Worm (Caenorhabditis elegans) whole organism, L1 larva: ENCODE data around the gene idhb-1.

Source experiments
- C04F5.9 ChIP-seq: sonication (generic microtip); optimal IDR thresholded peaks from 2 replicates; lab custom pipeline; 2016; ENCODE audit warnings: missing genetic modification characterization, missing compliant biosample characterization
- C16A3.4 ChIP-seq: fragments of 150-350 bp; optimal IDR thresholded peaks from 2 replicates; lab custom pipeline; 2014; ENCODE audit warnings: missing biosample characterization, missing genetic modification characterization
- C34B4.2 ChIP-seq: sonication (generic microtip); optimal IDR thresholded peaks from 2 replicates; lab custom pipeline; 2017; ENCODE audit warnings: mild to moderate bottlenecking, missing genetic modification characterization, missing compliant biosample characterization
- Y116A8C.19 ChIP-seq: sonication (generic microtip); optimal IDR thresholded peaks from 2 replicates; lab custom pipeline; 2016; ENCODE audit warnings: missing compliant biosample characterization, missing genetic modification characterization, borderline replicate concordance
- aha-1 ChIP-seq: fragments of 150-350 bp; optimal IDR thresholded peaks from 2 replicates; lab custom pipeline; 2014; ENCODE audit warnings: missing biosample characterization, missing genetic modification characterization
- blmp-1 ChIP-seq: fragments of 150-350 bp; optimal IDR thresholded peaks from 2 replicates; lab custom pipeline; 2014; ENCODE audit warnings: missing biosample characterization, missing genetic modification characterization
- ceh-63 ChIP-seq: fragments of 200-800 bp; sonication (Bioruptor generic); optimal IDR thresholded peaks from 2 replicates; lab custom pipeline; 2018; ENCODE audit warnings: mild to moderate bottlenecking, missing genetic modification characterization, missing compliant biosample characterization
- ceh-88 ChIP-seq: fragments of 200-800 bp; sonication (Bioruptor generic); IDR thresholded peaks from 2 replicates; pipeline ENCODE4 v1.3.6; 2022; ENCODE audit warnings: missing genetic modification characterization, missing compliant biosample characterization
- ceh-90 ChIP-seq: sonication (generic microtip); optimal IDR thresholded peaks from 2 replicates; lab custom pipeline; 2016; ENCODE audit warnings: missing genetic modification characterization, missing compliant biosample characterization
- ces-1 ChIP-seq: fragments of 150-350 bp; optimal IDR thresholded peaks from 2 replicates; lab custom pipeline; 2014; ENCODE audit warnings: missing biosample characterization, missing genetic modification reagents, missing genetic modification characterization
- dpl-1 ChIP-seq, 3 experiments: fragments of 150-350 bp in 2 of 3; sonication (generic microtip) in 1 of 3; optimal IDR thresholded peaks; 2 replicates each; lab custom pipeline; 2014 to 2017; ENCODE audit warnings: missing biosample characterization in 3 of 3, missing genetic modification characterization in 3 of 3, missing genetic modification reagents in 3 of 3
- dsc-1 ChIP-seq: sonication (generic microtip); optimal IDR thresholded peaks from 2 replicates; lab custom pipeline; 2016; ENCODE audit warnings: mild to moderate bottlenecking, missing genetic modification characterization, missing compliant biosample characterization
- efl-1 ChIP-seq, 4 experiments: fragments of 150-350 bp; optimal IDR thresholded peaks in 3 of 4; peaks in 1 of 4; 1 replicate in 1 of 4; 2 replicates in 3 of 4; lab custom pipeline; 2014; ENCODE audit warnings: missing biosample characterization in 2 of 4, missing genetic modification characterization in 2 of 4, missing genetic modification reagents in 2 of 4
- efl-3 ChIP-seq: fragments of 200-800 bp; sonication (Bioruptor generic); optimal IDR thresholded peaks from 2 replicates; lab custom pipeline; 2018; ENCODE audit warnings: mild to moderate bottlenecking, missing genetic modification characterization, missing compliant biosample characterization
- egl-13 ChIP-seq: sonication (generic microtip); optimal IDR thresholded peaks from 2 replicates; lab custom pipeline; 2016; ENCODE audit warnings: missing genotype, missing genetic modification reagents, missing genetic modification characterization, missing compliant biosample characterization
- egl-27 ChIP-seq, 2 experiments: fragments of 150-350 bp in 1 of 2; sonication (generic microtip); optimal IDR thresholded peaks; 3 replicates each; lab custom pipeline; 2017 to 2018; ENCODE audit warnings: missing biosample characterization in 2 of 2, missing genetic modification characterization in 2 of 2, missing genetic modification reagents in 2 of 2
- fkh-10 ChIP-seq: sonication (generic microtip); optimal IDR thresholded peaks from 2 replicates; lab custom pipeline; 2017; ENCODE audit warnings: missing biosample characterization, missing genetic modification reagents, missing genetic modification characterization
- fkh-8 ChIP-seq: sonication (generic microtip); optimal IDR thresholded peaks from 2 replicates; lab custom pipeline; 2016; ENCODE audit warnings: mild to moderate bottlenecking, missing genetic modification characterization, missing compliant biosample characterization
- grh-1 ChIP-seq: fragments of 200-800 bp; sonication (Bioruptor generic); IDR thresholded peaks from 2 replicates; pipeline ENCODE4 v1.3.6; 2022; ENCODE audit warnings: missing genetic modification reagents, missing genetic modification characterization, missing compliant biosample characterization
- hlh-17 ChIP-seq: fragments of 200-800 bp; sonication (Bioruptor generic); optimal IDR thresholded peaks from 2 replicates; lab custom pipeline; 2018; ENCODE audit warnings: missing genetic modification characterization, mild to moderate bottlenecking, missing compliant biosample characterization, moderate library complexity, borderline replicate concordance
- hlh-4 ChIP-seq: sonication (generic microtip); optimal IDR thresholded peaks from 2 replicates; lab custom pipeline; 2016; ENCODE audit warnings: mild to moderate bottlenecking, missing genetic modification characterization, missing compliant biosample characterization
- isw-1 ChIP-seq: fragments of 200-800 bp; sonication (Bioruptor generic); IDR thresholded peaks from 2 replicates; pipeline ENCODE4 v1.3.6; 2022; ENCODE audit warnings: missing genetic modification characterization, missing compliant biosample characterization
- jun-1 ChIP-seq: fragments of 150-350 bp; optimal IDR thresholded peaks from 2 replicates; lab custom pipeline; 2014; ENCODE audit warnings: missing biosample characterization, missing genetic modification reagents, missing genetic modification characterization
- lin-14 ChIP-seq: fragments of 200-800 bp; sonication (Bioruptor generic); optimal IDR thresholded peaks from 2 replicates; lab custom pipeline; 2018; ENCODE audit warnings: mild to moderate bottlenecking, missing genetic modification characterization, moderate library complexity, missing compliant biosample characterization
- lin-15B ChIP-seq: fragments of 150-350 bp; sonication (generic microtip); optimal IDR thresholded peaks from 3 replicates; lab custom pipeline; 2014; ENCODE audit warnings: missing biosample characterization, missing genetic modification characterization
- lin-39 ChIP-seq: fragments of 150-350 bp; optimal IDR thresholded peaks from 2 replicates; lab custom pipeline; 2014; ENCODE audit warnings: missing biosample characterization, missing genetic modification reagents, missing genetic modification characterization
- lsy-2 ChIP-seq, 2 experiments: fragments of 150-350 bp; optimal IDR thresholded peaks; 2 replicates each; lab custom pipeline; 2014; ENCODE audit warnings: missing biosample characterization in 2 of 2, missing genetic modification characterization in 2 of 2
- mdl-1 ChIP-seq, 2 experiments: fragments of 150-350 bp; optimal IDR thresholded peaks; 2 replicates each; lab custom pipeline; 2014 to 2017; ENCODE audit warnings: missing biosample characterization in 2 of 2, missing genetic modification characterization in 2 of 2, inconsistent platforms in 1 of 2
- mef-2 ChIP-seq: fragments of 150-350 bp; optimal IDR thresholded peaks from 2 replicates; lab custom pipeline; 2014; ENCODE audit warnings: missing biosample characterization, missing genetic modification characterization
- mep-1 ChIP-seq: fragments of 150-350 bp; optimal IDR thresholded peaks from 2 replicates; lab custom pipeline; 2014; ENCODE audit warnings: missing biosample characterization, missing genetic modification characterization
- nhr-11 ChIP-seq: fragments of 150-350 bp; optimal IDR thresholded peaks from 2 replicates; lab custom pipeline; 2014; ENCODE audit warnings: missing biosample characterization, missing genetic modification characterization
- nhr-12 ChIP-seq: sonication (generic microtip); optimal IDR thresholded peaks from 2 replicates; lab custom pipeline; 2017; ENCODE audit warnings: missing biosample characterization, missing genetic modification characterization
- nhr-19 ChIP-seq: fragments of 200-800 bp; sonication (Bioruptor generic); conservative IDR thresholded peaks from 2 replicates; pipeline ENCODE4 v1.3.6; 2022; ENCODE audit warnings: missing genetic modification characterization, missing compliant biosample characterization
- nhr-237 ChIP-seq: fragments of 150-350 bp; optimal IDR thresholded peaks from 2 replicates; lab custom pipeline; 2014; ENCODE audit warnings: missing biosample characterization, missing genetic modification characterization
- nhr-71 ChIP-seq: sonication (generic microtip); optimal IDR thresholded peaks from 2 replicates; lab custom pipeline; 2016; ENCODE audit warnings: mild to moderate bottlenecking, missing genetic modification characterization, moderate library complexity, missing compliant biosample characterization
- nhr-77 ChIP-seq: fragments of 150-350 bp; optimal IDR thresholded peaks from 2 replicates; lab custom pipeline; 2014; ENCODE audit warnings: missing biosample characterization, missing genetic modification characterization
- nhr-85 ChIP-seq: sonication (generic microtip); peaks from one replicate; lab custom pipeline; 2016; ENCODE audit warnings: missing genetic modification characterization, inconsistent platforms, missing compliant biosample characterization
- pax-3 ChIP-seq: fragments of 200-800 bp; sonication (Bioruptor generic); optimal IDR thresholded peaks from 2 replicates; lab custom pipeline; 2018; ENCODE audit warnings: mild to moderate bottlenecking, missing genetic modification characterization, moderate library complexity, missing compliant biosample characterization
- rnt-1 ChIP-seq: sonication (generic microtip); optimal IDR thresholded peaks from 2 replicates; lab custom pipeline; 2016; ENCODE audit warnings: mild to moderate bottlenecking, missing genetic modification characterization, moderate library complexity, missing compliant biosample characterization
- snpc-4 ChIP-seq: fragments of 150-350 bp; optimal IDR thresholded peaks from 2 replicates; lab custom pipeline; 2014; ENCODE audit warnings: missing biosample characterization, missing genetic modification characterization
- snu-23 ChIP-seq: sonication (generic microtip); optimal IDR thresholded peaks from 2 replicates; lab custom pipeline; 2016; ENCODE audit warnings: missing genetic modification characterization, missing compliant biosample characterization
- sptf-1 ChIP-seq: fragments of 150-350 bp; optimal IDR thresholded peaks from 2 replicates; lab custom pipeline; 2014; ENCODE audit warnings: missing biosample characterization, missing genetic modification characterization
- swsn-7 ChIP-seq: sonication (generic microtip); optimal IDR thresholded peaks from 2 replicates; lab custom pipeline; 2016; ENCODE audit warnings: missing genetic modification characterization, missing compliant biosample characterization
- tbx-2 ChIP-seq: sonication (generic microtip); optimal IDR thresholded peaks from 2 replicates; lab custom pipeline; 2016; ENCODE audit warnings: missing genetic modification characterization, missing compliant biosample characterization
- unc-130 ChIP-seq: fragments of 150-350 bp; optimal IDR thresholded peaks from 2 replicates; lab custom pipeline; 2017; ENCODE audit warnings: missing biosample characterization, missing genetic modification characterization, inconsistent platforms
- unc-30 ChIP-seq: sonication (generic microtip); optimal IDR thresholded peaks from 2 replicates; lab custom pipeline; 2017; ENCODE audit warnings: missing biosample characterization, missing genetic modification characterization
- unc-86 ChIP-seq: sonication (generic microtip); optimal IDR thresholded peaks from 2 replicates; lab custom pipeline; 2016; ENCODE audit warnings: missing genetic modification characterization, missing compliant biosample characterization
- unc-98 ChIP-seq: fragments of 200-800 bp; sonication (Bioruptor generic); IDR thresholded peaks from 2 replicates; pipeline ENCODE4 v1.3.6; 2022; ENCODE audit warnings: missing genetic modification characterization, missing compliant biosample characterization
- vab-15 ChIP-seq: sonication (generic microtip); optimal IDR thresholded peaks from 2 replicates; lab custom pipeline; 2017; ENCODE audit warnings: missing genotype, mild to moderate bottlenecking, missing genetic modification characterization, missing compliant biosample characterization
- xbp-1 ChIP-seq: sonication (generic microtip); optimal IDR thresholded peaks from 2 replicates; lab custom pipeline; 2016; ENCODE audit warnings: missing genetic modification characterization, missing compliant biosample characterization
- zag-1 ChIP-seq: fragments of 150-350 bp; optimal IDR thresholded peaks from 2 replicates; lab custom pipeline; 2014; ENCODE audit warnings: missing biosample characterization, missing genetic modification characterization
- ztf-11 ChIP-seq, 2 experiments: sonication (generic microtip); optimal IDR thresholded peaks; 2 replicates each; lab custom pipeline; 2016 to 2017; ENCODE audit warnings: missing genetic modification characterization in 2 of 2, missing biosample characterization in 1 of 2, missing compliant biosample characterization in 1 of 2
- ztf-4 ChIP-seq: fragments of 150-350 bp; optimal IDR thresholded peaks from 2 replicates; lab custom pipeline; 2014; ENCODE audit warnings: missing biosample characterization, missing genetic modification characterization

idhb-1 gene

DNA sequence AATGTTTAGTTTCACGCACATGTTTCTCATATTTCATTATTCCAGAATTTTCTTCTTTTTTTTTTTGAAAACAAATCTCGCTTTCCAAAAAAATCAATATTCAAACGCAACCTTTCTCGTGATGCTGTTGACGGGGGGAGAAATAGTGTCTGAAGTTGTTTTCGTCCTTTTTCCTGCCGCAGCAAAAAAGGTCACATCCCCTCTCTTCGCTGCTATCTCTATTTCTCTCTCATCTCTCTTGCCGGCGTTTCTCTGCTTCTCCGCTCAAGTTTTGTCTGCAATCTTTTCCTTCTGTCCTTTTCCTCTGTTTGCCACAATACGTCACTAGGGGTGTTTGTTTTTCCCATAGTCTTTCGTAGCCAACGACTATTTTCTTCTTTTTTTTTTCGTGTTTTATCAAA is 27.1 kb downstream of the idhb-1 start:
- TF ChIP-seq ceh-90 (tag; lab: Kevin White, UChicago) (peak; percentile 32), fkh-8 (tag; lab: Kevin White, UChicago) (peak; percentile 84), fkh-10 (peak; percentile 70), rnt-1 (peak; percentile 59), nhr-11 (tag; lab: Kevin White, UChicago) (peak; percentile 51), unc-86 (tag; lab: Kevin White, UChicago) (peak; percentile 75), lin-14 (peak; percentile 97), nhr-237 (tag; lab: Kevin White, UChicago) (peak; percentile 52), dsc-1 (tag; lab: Kevin White, UChicago) (peak; percentile 52), ces-1 (GFP tag; lab: Kevin White, UChicago) (no peak), efl-3 (GFP tag; lab: Kevin White, UChicago) (no peak), nhr-71 (tag; lab: Kevin White, UChicago) (peak; percentile 90), nhr-19 (GFP tag; lab: Robert Waterston, UW) (peak; percentile 58), efl-1 (optimal IDR thresholded peaks at IDR 0.05; lab: Kevin White, UChicago) (peak; percentile 54 to 59), efl-1 (GFP tag; optimal IDR thresholded peaks at IDR 0.05 in 1 of 2; lab: Kevin White, UChicago) (peak; percentile 15 to 62), C04F5.9 (tag; lab: Kevin White, UChicago) (no peak), lin-15B (tag; lab: Kevin White, UChicago) (no peak), C34B4.2 (no peak), vab-15 (tag; lab: Kevin White, UChicago) (no peak), nhr-12 (tag; lab: Kevin White, UChicago) (no peak), mep-1 (tag; lab: Kevin White, UChicago) (peak; percentile 86), isw-1 (GFP tag; lab: Robert Waterston, UW) (peak; percentile 7; the same call in 1 of the 2 replicates), C16A3.4 (peak; percentile 86), pax-3 (tag; lab: Kevin White, UChicago) (no peak), hlh-4 (tag; lab: Kevin White, UChicago) (no peak), blmp-1 (tag; lab: Kevin White, UChicago) (peak; percentile 91), aha-1 (tag; lab: Kevin White, UChicago) (no peak), lin-39 (tag; lab: Kevin White, UChicago) (no peak), ztf-11 (tag; optimal IDR thresholded peaks at IDR 0.05; lab: Kevin White, UChicago) (no peak), grh-1 (no peak; the same call in 1 of the 2 replicates), egl-13 (no peak), snu-23 (GFP tag; lab: Kevin White, UChicago) (peak; percentile 92), Y116A8C.19 (no peak), sptf-1 (tag; lab: Kevin White, UChicago) (no peak), unc-98 (GFP tag; lab: Robert Waterston, UW) (no peak), mdl-1 (tag; optimal IDR thresholded peaks at IDR 0.05; lab: Kevin White, UChicago) (peak in 1 of 2 experiments; percentile 84), egl-27 (tag; optimal IDR thresholded peaks at IDR 0.05; lab: Kevin White, UChicago) (peak in 1 of 2 experiments; percentile 49), unc-30 (tag; lab: Kevin White, UChicago) (no peak), swsn-7 (tag; lab: Kevin White, UChicago) (peak; percentile 75), mef-2 (tag; lab: Kevin White, UChicago) (peak; percentile 32), tbx-2 (peak; percentile 75), unc-130 (tag; lab: Kevin White, UChicago) (peak; percentile 64), ztf-4 (tag; lab: Kevin White, UChicago) (no peak), zag-1 (no peak), jun-1 (tag; lab: Kevin White, UChicago) (peak; percentile 43), ceh-63 (GFP tag; lab: Kevin White, UChicago) (no peak), hlh-17 (GFP tag; lab: Kevin White, UChicago) (no peak), nhr-85 (tag; lab: Kevin White, UChicago) (peak; percentile 94), ceh-88 (GFP tag; lab: Robert Waterston, UW) (peak; percentile 39; the same call in 1 of the 2 replicates), dpl-1 (GFP tag; optimal IDR thresholded peaks at IDR 0.05; lab: Kevin White, UChicago) (peak in 2 of 3 experiments; percentile 49 to 52), nhr-77 (tag; lab: Kevin White, UChicago) (peak; percentile 77), lsy-2 (tag; optimal IDR thresholded peaks at IDR 0.05; lab: Kevin White, UChicago) (peak; percentile 66 to 81), xbp-1 (tag; lab: Kevin White, UChicago) (peak; percentile 61), snpc-4 (tag; lab: Kevin White, UChicago) (no peak)
